Worm (Caenorhabditis elegans) whole organism, young adult: ENCODE measurements around the gene mpst-4.

ENCODE experiments used
- B0336.3 ChIP-seq: fragments of 200-800 bp; sonication (Bioruptor generic); IDR thresholded peaks from 2 replicates; pipeline ENCODE4 v1.3.6; 2022; ENCODE audit warnings: missing genetic modification characterization, missing compliant biosample characterization
- C06A6.2 ChIP-seq: fragments of 200-800 bp; sonication (Bioruptor generic); conservative IDR thresholded peaks from 2 replicates; pipeline ENCODE4 v1.3.6; 2022; ENCODE audit warnings: missing genetic modification characterization, missing compliant biosample characterization
- C17E4.6 ChIP-seq: fragments of 200-800 bp; sonication (Bioruptor generic); IDR thresholded peaks from 2 replicates; pipeline ENCODE4 v1.3.6; 2022; ENCODE audit warnings: missing genetic modification reagents, missing genetic modification characterization, missing compliant biosample characterization
- F22D6.2 ChIP-seq: sonication (generic microtip); optimal IDR thresholded peaks from 2 replicates; lab custom pipeline; 2016; ENCODE audit warnings: mild to moderate bottlenecking, missing genetic modification characterization, missing compliant biosample characterization
- F23B12.7 ChIP-seq: sonication (generic microtip); optimal IDR thresholded peaks from 2 replicates; lab custom pipeline; 2017; ENCODE audit warnings: missing genetic modification characterization, mild to moderate bottlenecking, missing compliant biosample characterization, antibody characterized with exemption, moderate library complexity; ENCODE audit not compliant: insufficient read depth
- F33H1.4 ChIP-seq: fragments of 200-800 bp; sonication (Bioruptor generic); IDR thresholded peaks from 2 replicates; pipeline ENCODE4 v1.3.6; 2022; ENCODE audit warnings: missing genetic modification reagents, missing genetic modification characterization, missing compliant biosample characterization
- F39B2.1 ChIP-seq: fragments of 200-800 bp; sonication (Bioruptor generic); IDR thresholded peaks from 2 replicates; pipeline ENCODE4 v1.3.6; 2022; ENCODE audit warnings: missing genetic modification reagents, missing genetic modification characterization, missing compliant biosample characterization
- F52B5.7 ChIP-seq: sonication (generic microtip); optimal IDR thresholded peaks from 2 replicates; lab custom pipeline; 2016; ENCODE audit warnings: mild to moderate bottlenecking, missing genetic modification characterization, missing compliant biosample characterization
- F57C9.4 ChIP-seq: sonication (generic microtip); optimal IDR thresholded peaks from 2 replicates; lab custom pipeline; 2017; ENCODE audit warnings: mild to moderate bottlenecking, missing genetic modification characterization, missing compliant biosample characterization
- K11D2.4 ChIP-seq: fragments of 200-800 bp; sonication (Bioruptor generic); IDR thresholded peaks from 2 replicates; pipeline ENCODE4 v1.3.6; 2022; ENCODE audit warnings: missing genetic modification reagents, missing genetic modification characterization, missing compliant biosample characterization
- Y53G8AR.9 ChIP-seq: fragments of 200-800 bp; sonication (Bioruptor generic); conservative IDR thresholded peaks from 2 replicates; pipeline ENCODE4 v1.3.6; 2022; ENCODE audit warnings: missing genetic modification reagents, missing genetic modification characterization, missing compliant biosample characterization
- Y56A3A.18 ChIP-seq: fragments of 200-800 bp; sonication (Bioruptor generic); IDR thresholded peaks from 2 replicates; pipeline ENCODE4 v1.3.6; 2022; ENCODE audit warnings: missing genetic modification reagents, missing genetic modification characterization, missing compliant biosample characterization
- Y95B8A.8 ChIP-seq: fragments of 200-800 bp; sonication (Bioruptor generic); IDR thresholded peaks from 2 replicates; pipeline ENCODE4 v1.3.6; 2022; ENCODE audit warnings: missing genetic modification reagents, missing genetic modification characterization, missing compliant biosample characterization
- akir-1 ChIP-seq: fragments of 200-800 bp; sonication (Bioruptor generic); optimal IDR thresholded peaks from 2 replicates; lab custom pipeline; 2018; ENCODE audit warnings: mild to moderate bottlenecking, missing genetic modification characterization, moderate library complexity, missing compliant biosample characterization
- atf-7 ChIP-seq: sonication (generic microtip); optimal IDR thresholded peaks from 2 replicates; lab custom pipeline; 2017; ENCODE audit warnings: mild to moderate bottlenecking, missing genetic modification characterization, missing compliant biosample characterization
- athp-1 ChIP-seq: sonication (generic microtip); optimal IDR thresholded peaks from 2 replicates; lab custom pipeline; 2017; ENCODE audit warnings: mild to moderate bottlenecking, missing genetic modification characterization, missing compliant biosample characterization
- attf-6 ChIP-seq: fragments of 200-800 bp; sonication (Bioruptor generic); IDR thresholded peaks from 2 replicates; pipeline ENCODE4 v1.3.6; 2022; ENCODE audit warnings: missing genetic modification reagents, missing genetic modification characterization, missing compliant biosample characterization
- cebp-1 ChIP-seq, 2 experiments: fragments of 200-800 bp in 1 of 2; sonication (Bioruptor generic) in 1 of 2; sonication (generic microtip) in 1 of 2; IDR thresholded peaks in 1 of 2; optimal IDR thresholded peaks in 1 of 2; 2 replicates each; pipeline versions ENCODE4 v1.3.6 to Lab custom; 2017 to 2022; ENCODE audit warnings: missing compliant biosample characterization in 2 of 2, missing genetic modification characterization in 2 of 2, mild to moderate bottlenecking in 1 of 2, missing genetic modification reagents in 1 of 2, moderate library complexity in 1 of 2
- ceh-58 ChIP-seq: fragments of 200-800 bp; sonication (Bioruptor generic); IDR thresholded peaks from 2 replicates; pipeline ENCODE4 v1.3.6; 2022; ENCODE audit warnings: missing genetic modification characterization, missing compliant biosample characterization
- ceh-79 ChIP-seq: sonication (generic microtip); optimal IDR thresholded peaks from 2 replicates; lab custom pipeline; 2017; ENCODE audit warnings: mild to moderate bottlenecking, missing genetic modification characterization, missing compliant biosample characterization
- egl-18 ChIP-seq: fragments of 200-800 bp; sonication (Bioruptor generic); IDR thresholded peaks from 2 replicates; pipeline ENCODE4 v1.3.6; 2022; ENCODE audit warnings: missing genetic modification reagents, missing genetic modification characterization, missing compliant biosample characterization
- egl-44 ChIP-seq: fragments of 200-800 bp; sonication (Bioruptor generic); IDR thresholded peaks from 2 replicates; pipeline ENCODE4 v1.3.6; 2022; ENCODE audit warnings: missing genetic modification reagents, missing genetic modification characterization, missing compliant biosample characterization
- egrh-3 ChIP-seq: fragments of 200-800 bp; sonication (Bioruptor generic); IDR thresholded peaks from 2 replicates; pipeline ENCODE4 v1.3.6; 2022; ENCODE audit warnings: missing genetic modification reagents, missing genetic modification characterization, missing compliant biosample characterization
- gei-17 ChIP-seq: fragments of 200-800 bp; sonication (Bioruptor generic); optimal IDR thresholded peaks from 2 replicates; lab custom pipeline; 2018; ENCODE audit warnings: mild to moderate bottlenecking, missing genetic modification characterization, missing compliant biosample characterization
- him-1 ChIP-seq: sonication (generic microtip); optimal IDR thresholded peaks from 2 replicates; lab custom pipeline; 2016; ENCODE audit warnings: missing genotype, missing genetic modification reagents, missing genetic modification characterization, missing compliant biosample characterization
- hlh-26 ChIP-seq: fragments of 200-800 bp; sonication (Bioruptor generic); conservative IDR thresholded peaks from 2 replicates; pipeline ENCODE4 v1.3.6; 2022; ENCODE audit warnings: missing genetic modification reagents, missing genetic modification characterization, missing compliant biosample characterization
- hmg-1.2 ChIP-seq: fragments of 200-800 bp; sonication (Bioruptor generic); IDR thresholded peaks from 2 replicates; pipeline ENCODE4 v1.3.6; 2022; ENCODE audit warnings: missing genetic modification reagents, missing genetic modification characterization, missing compliant biosample characterization
- hmg-20 ChIP-seq: fragments of 200-800 bp; sonication (Bioruptor generic); IDR thresholded peaks from 2 replicates; pipeline ENCODE4 v1.3.6; 2022; ENCODE audit warnings: missing genetic modification reagents, missing genetic modification characterization, missing compliant biosample characterization
- let-526 ChIP-seq: fragments of 200-800 bp; sonication (Bioruptor generic); IDR thresholded peaks from 2 replicates; pipeline ENCODE4 v1.3.6; 2022; ENCODE audit warnings: missing genetic modification reagents, missing genetic modification characterization, missing compliant biosample characterization
- let-607 ChIP-seq, 2 experiments: fragments of 200-800 bp in 1 of 2; sonication (Bioruptor generic) in 1 of 2; sonication (generic microtip) in 1 of 2; optimal IDR thresholded peaks; 2 replicates each; lab custom pipeline; 2016 to 2018; ENCODE audit warnings: mild to moderate bottlenecking in 2 of 2, missing compliant biosample characterization in 2 of 2, missing genetic modification characterization in 2 of 2, moderate library complexity in 2 of 2, missing genotype in 1 of 2
- lin-35 ChIP-seq, 3 experiments: fragments of 150-350 bp in 2 of 3; sonication (generic microtip) in 1 of 3; optimal IDR thresholded peaks; 2 replicates each; lab custom pipeline; 2014 to 2018; ENCODE audit warnings: missing biosample characterization in 3 of 3, missing genetic modification characterization in 3 of 3, missing genetic modification reagents in 3 of 3
- mcd-1 ChIP-seq: fragments of 200-800 bp; sonication (Bioruptor generic); IDR thresholded peaks from 2 replicates; pipeline ENCODE4 v1.3.6; 2022; ENCODE audit warnings: missing genetic modification reagents, missing genetic modification characterization, missing compliant biosample characterization
- mxl-1 ChIP-seq: sonication (generic microtip); optimal IDR thresholded peaks from 2 replicates; lab custom pipeline; 2016; ENCODE audit warnings: missing genetic modification characterization, missing compliant biosample characterization
- nfyb-1 ChIP-seq: fragments of 200-800 bp; sonication (Bioruptor generic); IDR thresholded peaks from 2 replicates; pipeline ENCODE4 v1.3.6; 2022; ENCODE audit warnings: missing genetic modification reagents, missing genetic modification characterization, missing compliant biosample characterization
- nhr-80 ChIP-seq: sonication (generic microtip); optimal IDR thresholded peaks from 2 replicates; lab custom pipeline; 2016; ENCODE audit warnings: missing genetic modification characterization, missing compliant biosample characterization
- pbrm-1 ChIP-seq: fragments of 200-800 bp; sonication (Bioruptor generic); IDR thresholded peaks from 2 replicates; pipeline ENCODE4 v1.3.6; 2022; ENCODE audit warnings: missing genetic modification reagents, missing genetic modification characterization, missing compliant biosample characterization
- repo-1 ChIP-seq: sonication (generic microtip); optimal IDR thresholded peaks from 2 replicates; lab custom pipeline; 2017; ENCODE audit warnings: mild to moderate bottlenecking, missing genetic modification characterization, missing compliant biosample characterization
- rpc-1 ChIP-seq, 2 experiments: fragments of 150-350 bp in 1 of 2; sonication (generic microtip) in 1 of 2; optimal IDR thresholded peaks; 2 replicates each; lab custom pipeline; 2014 to 2018; ENCODE audit warnings: missing biosample characterization in 1 of 2, missing genetic modification characterization in 1 of 2, missing genetic modification reagents in 1 of 2, missing genotype in 1 of 2
- sea-2 ChIP-seq: fragments of 200-800 bp; sonication (Bioruptor generic); IDR thresholded peaks from 2 replicates; pipeline ENCODE4 v1.3.6; 2022; ENCODE audit warnings: missing genetic modification characterization, missing compliant biosample characterization
- tbp1 ChIP-seq: fragments of 200-800 bp; sonication (Bioruptor generic); optimal IDR thresholded peaks from 2 replicates; lab custom pipeline; 2018; ENCODE audit warnings: mild to moderate bottlenecking, missing genetic modification characterization, missing compliant biosample characterization
- zim-3 ChIP-seq: sonication (generic microtip); optimal IDR thresholded peaks from 2 replicates; lab custom pipeline; 2017; ENCODE audit warnings: mild to moderate bottlenecking, missing genetic modification characterization, moderate library complexity, missing compliant biosample characterization
- ztf-18 ChIP-seq: sonication (generic microtip); optimal IDR thresholded peaks from 2 replicates; lab custom pipeline; 2016; ENCODE audit warnings: missing genotype, mild to moderate bottlenecking, missing genetic modification characterization, missing compliant biosample characterization
- ztf-22 ChIP-seq: fragments of 200-800 bp; sonication (Bioruptor generic); optimal IDR thresholded peaks from 2 replicates; lab custom pipeline; 2018; ENCODE audit warnings: mild to moderate bottlenecking, missing genetic modification characterization, moderate library complexity, missing compliant biosample characterization
- ztf-25 ChIP-seq: fragments of 200-800 bp; sonication (Bioruptor generic); IDR thresholded peaks from 2 replicates; pipeline ENCODE4 v1.3.6; 2022; ENCODE audit warnings: missing genetic modification reagents, missing genetic modification characterization, missing compliant biosample characterization
- ztf-26 ChIP-seq: sonication (generic microtip); optimal IDR thresholded peaks from 2 replicates; lab custom pipeline; 2017; ENCODE audit warnings: missing genetic modification characterization, missing compliant biosample characterization
- ztf-28 ChIP-seq: fragments of 200-800 bp; sonication (Bioruptor generic); IDR thresholded peaks from 2 replicates; pipeline ENCODE4 v1.3.6; 2022; ENCODE audit warnings: missing genetic modification reagents, missing genetic modification characterization, missing compliant biosample characterization

mpst-4 gene

ce11 chrII:4858906-4859411, 4.3 kb downstream of the mpst-4 start:
- TF ChIP-seq C17E4.6 (GFP tag; lab: Robert Waterston, UW) (no peak), lin-35 (GFP tag; optimal IDR thresholded peaks at IDR 0.05; lab: Kevin White, UChicago) (no peak), akir-1 (no peak), attf-6 (GFP tag; lab: Robert Waterston, UW) (no peak), egl-18 (GFP tag; lab: Robert Waterston, UW) (no peak), C06A6.2 (no peak), F39B2.1 (GFP tag; lab: Robert Waterston, UW) (no peak), hmg-1.2 (GFP tag; lab: Robert Waterston, UW) (no peak), ztf-25 (GFP tag; lab: Robert Waterston, UW) (no peak), Y53G8AR.9 (0 out of 2 replicates have a peak, but pooled peaks have one; percentile 14), mxl-1 (tag; lab: Kevin White, UChicago) (no peak), egrh-3 (GFP tag; lab: Robert Waterston, UW) (no peak), F57C9.4 (tag; lab: Kevin White, UChicago) (no peak), ztf-22 (GFP tag; lab: Kevin White, UChicago) (no peak), B0336.3 (GFP tag; lab: Robert Waterston, UW) (no peak), cebp-1 (GFP tag; IDR thresholded peaks at IDR 0.05; lab: Robert Waterston, UW) (no peak), cebp-1 (tag; optimal IDR thresholded peaks at IDR 0.05; lab: Kevin White, UChicago) (peak; percentile 52), let-526 (GFP tag; lab: Robert Waterston, UW) (no peak), ztf-18 (tag; lab: Kevin White, UChicago) (peak; percentile 20), sea-2 (GFP tag; lab: Robert Waterston, UW) (no peak), rpc-1 (optimal IDR thresholded peaks at IDR 0.05; lab: Kevin White, UChicago) (no peak), rpc-1 (tag; optimal IDR thresholded peaks at IDR 0.05; lab: Kevin White, UChicago) (no peak)

- no peak for TF ChIP-seq him-1 (tag; lab: Kevin White, UChicago)
- TF ChIP-seq egl-44 (GFP tag; lab: Robert Waterston, UW) = no peak
- TF ChIP-seq mcd-1 (GFP tag; lab: Robert Waterston, UW) = peak; percentile 41; the same call in 1 of the 2 replicates
- TF ChIP-seq Y56A3A.18 (GFP tag; lab: Robert Waterston, UW) = no peak
- no peak for TF ChIP-seq F52B5.7
- TF ChIP-seq C06A6.2 = no peak
- TF ChIP-seq attf-6 (GFP tag; lab: Robert Waterston, UW) = no peak
- TF ChIP-seq zim-3 (tag; lab: Kevin White, UChicago) = no peak
- TF ChIP-seq B0336.3 (GFP tag; lab: Robert Waterston, UW) = peak; percentile 59; the same call in 1 of the 2 replicates
- TF ChIP-seq ceh-79 (tag; lab: Kevin White, UChicago) = no peak
- no peak for TF ChIP-seq ztf-25 (GFP tag; lab: Robert Waterston, UW)
- no peak for TF ChIP-seq pbrm-1 (GFP tag; lab: Robert Waterston, UW)
- peak; percentile 48 for TF ChIP-seq athp-1 (tag; lab: Kevin White, UChicago)
- TF ChIP-seq ceh-58 (GFP tag; lab: Robert Waterston, UW) = no peak
- TF ChIP-seq atf-7 (tag; lab: Kevin White, UChicago) = peak; percentile 8
- TF ChIP-seq nfyb-1 (GFP tag; lab: Robert Waterston, UW) = peak; percentile 75; the same call in 1 of the 2 replicates
- TF ChIP-seq F33H1.4 = no peak
- TF ChIP-seq hlh-26 (GFP tag; lab: Robert Waterston, UW) = no peak
- TF ChIP-seq gei-17 (GFP tag; lab: Kevin White, UChicago) = no peak
- TF ChIP-seq hmg-20 (GFP tag; lab: Robert Waterston, UW) = no peak
- TF ChIP-seq F22D6.2 (tag; lab: Kevin White, UChicago) = no peak
- TF ChIP-seq repo-1 (tag; lab: Kevin White, UChicago) = peak; percentile 32
- TF ChIP-seq Y95B8A.8 (GFP tag; lab: Robert Waterston, UW) = no peak
- no peak for TF ChIP-seq egl-18 (GFP tag; lab: Robert Waterston, UW)
- TF ChIP-seq K11D2.4 = no peak
- TF ChIP-seq nhr-80 (tag; lab: Kevin White, UChicago) = no peak
- TF ChIP-seq F23B12.7 (tag; lab: Kevin White, UChicago) = no peak
- TF ChIP-seq ztf-26 = no peak
- TF ChIP-seq let-607 (tag; optimal IDR thresholded peaks at IDR 0.05; lab: Kevin White, UChicago) = peak in 1 of 2 experiments; percentile 21
- TF ChIP-seq ztf-28 (GFP tag; lab: Robert Waterston, UW) = 0 out of 2 replicates have a peak, but pooled peaks have one; percentile 16
- TF ChIP-seq tbp1 (GFP tag; lab: Kevin White, UChicago) = no peak
Measured at ce11 chrII:4857873-4858364, 5.3 kb downstream of the mpst-4 start, which contains the start of gene F11G11.5. Gene F11G11.5, plus strand, starts transcription at chrII:4857923.
